Worm (Caenorhabditis elegans) whole organism, L1 larva: ENCODE results near the gene fipr-13.

ENCODE experiments used
- fkh-10 ChIP-seq: sonication (generic microtip); optimal IDR thresholded peaks from 2 replicates; lab custom pipeline; 2017; ENCODE audit warnings: missing biosample characterization, missing genetic modification reagents, missing genetic modification characterization
- pqm-1 ChIP-seq: sonication (generic microtip); optimal IDR thresholded peaks from 3 replicates; lab custom pipeline; 2017; ENCODE audit warnings: missing biosample characterization, missing genetic modification characterization
- rnt-1 ChIP-seq: sonication (generic microtip); optimal IDR thresholded peaks from 2 replicates; lab custom pipeline; 2016; ENCODE audit warnings: mild to moderate bottlenecking, missing genetic modification characterization, moderate library complexity, missing compliant biosample characterization

- TF ChIP-seq fkh-10 (GFP tag; lab: Kevin White, UChicago) (no peak), rnt-1 (tag; lab: Kevin White, UChicago) (no peak), pqm-1 (tag; lab: Kevin White, UChicago) (no peak)
These were observed 17.1 kb upstream of the fipr-13 start for ce11 chrV:10047189-10047588.
